Worm (Caenorhabditis elegans) whole organism, midembryonic: ENCODE results near the gene dmsr-15.

Experiments used
- flt-1 ChIP-seq: fragments of 200-800 bp; sonication (Bioruptor generic); IDR thresholded peaks from 2 replicates; pipeline ENCODE4 v1.3.6; 2022; ENCODE audit warnings: missing genetic modification characterization, missing compliant biosample characterization
- ref-1 ChIP-seq: fragments of 200-800 bp; sonication (Bioruptor generic); conservative IDR thresholded peaks from 2 replicates; pipeline ENCODE4 v1.3.6; 2022; ENCODE audit warnings: missing genetic modification reagents, missing genetic modification characterization, missing compliant biosample characterization

DNA sequence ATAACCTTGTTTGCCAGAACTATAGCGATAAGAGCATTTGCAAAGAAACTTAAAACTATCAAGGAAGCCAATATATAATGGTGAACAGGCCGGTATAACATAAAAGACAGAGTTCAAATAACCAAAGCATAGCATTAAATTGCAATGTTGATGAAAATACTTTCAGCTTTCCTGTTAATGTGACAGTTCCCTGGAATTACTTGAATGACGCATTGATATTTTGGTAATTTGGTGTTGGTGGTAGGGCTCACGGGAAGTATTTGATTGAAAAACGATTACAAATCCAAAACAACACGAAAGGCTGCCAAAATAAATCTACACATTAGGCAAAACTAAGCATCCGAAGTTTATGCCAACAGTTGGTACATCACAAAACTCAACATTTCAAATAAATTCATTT, 19.7 kb downstream of the dmsr-15 start, which contains the start of gene dmsr-16:
- TF ChIP-seq flt-1: no peak
- TF ChIP-seq ref-1 (GFP tag; lab: Robert Waterston, UW): no peak
